Fruit fly (Drosophila melanogaster): ENCODE measurements around the gene CD98hc.
A peak's percentile ranks its signal among the peaks of the same experiment; 100 is the strongest.

CD98hc gene

DNA sequence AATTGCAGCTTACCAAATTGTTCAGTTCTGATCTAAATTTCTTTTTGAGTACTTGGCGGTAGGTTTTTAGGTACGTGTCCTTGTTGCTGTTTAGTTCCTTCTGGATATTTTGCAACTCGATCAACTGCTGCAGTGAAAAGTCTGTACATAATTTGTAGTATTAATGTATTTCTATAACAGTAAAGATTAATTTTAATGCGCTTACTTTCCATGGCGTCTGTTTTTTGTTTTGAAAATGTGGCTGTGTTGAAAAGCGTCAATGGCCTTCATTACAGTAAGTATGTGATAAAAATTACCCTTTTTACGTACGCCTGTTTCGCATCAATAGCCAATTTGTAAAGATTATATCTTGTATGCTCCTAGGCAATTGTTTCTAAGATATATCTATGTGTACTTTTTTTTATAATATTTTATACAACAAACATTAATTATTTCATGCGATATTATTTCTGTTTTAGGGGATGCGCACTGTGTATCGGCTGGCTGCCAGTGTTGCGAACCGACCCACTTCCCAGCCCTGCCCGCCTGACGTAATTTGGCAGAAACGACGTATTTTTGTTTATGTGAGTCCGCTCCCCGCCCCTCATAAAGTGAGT is 22.9 kb upstream of the CD98hc start, which contains the start of the genes Kmn2 and CG2698 (continued):
- TF ChIP-seq CG4328 (GFP tag; optimal IDR thresholded peaks at IDR 0.05): peak; percentile 93
- peak; percentile 96 for TF ChIP-seq Ada2b (GFP tag; IDR thresholded peaks at IDR 0.05)
- TF ChIP-seq lov (optimal IDR thresholded peaks at IDR 0.05): no peak
- peak; percentile 95 for TF ChIP-seq lov (GFP tag; IDR thresholded peaks at IDR 0.05)
- TF ChIP-seq insv (GFP tag; optimal IDR thresholded peaks at IDR 0.05): peak in 1 of 2 experiments; percentile 72
- TF ChIP-seq trem (tag; optimal IDR thresholded peaks at IDR 0.05): peak; percentile 91
- TF ChIP-seq CG7745 (tag; optimal IDR thresholded peaks at IDR 0.05): peak; percentile 22
- TF ChIP-seq repo (GFP tag; optimal IDR thresholded peaks at IDR 0.05): peak; percentile 67
- TF ChIP-seq CG18619 (GFP tag; optimal IDR thresholded peaks at IDR 0.05): peak; percentile 94
- TF ChIP-seq pfk (GFP tag; optimal IDR thresholded peaks at IDR 0.05): no peak

- TF ChIP-seq zen (tag; optimal IDR thresholded peaks at IDR 0.05) (peak; percentile 19), CG12391 (tag; optimal IDR thresholded peaks at IDR 0.05) (peak; percentile 20), CG16863 (GFP tag; optimal IDR thresholded peaks at IDR 0.05) (no peak), CG8281 (tag; optimal IDR thresholded peaks at IDR 0.05) (no peak), CG2120 (GFP tag; optimal IDR thresholded peaks at IDR 0.05) (peak; percentile 4), CG2712 (tag; optimal IDR thresholded peaks at IDR 0.05) (peak; percentile 44), lmd (GFP tag; IDR thresholded peaks at IDR 0.05) (no peak), CG18476 (GFP tag; optimal IDR thresholded peaks at IDR 0.05) (no peak), Hmr (GFP tag; optimal IDR thresholded peaks at IDR 0.05) (no peak), CkIIα-i1 (GFP tag; IDR thresholded peaks at IDR 0.05) (no peak), CG7357 (GFP tag; IDR thresholded peaks at IDR 0.05) (peak; percentile 88), CG7928 (GFP tag; optimal IDR thresholded peaks at IDR 0.05) (no peak), CG17361 (GFP tag; IDR thresholded peaks at IDR 0.05) (peak; percentile 56; the same call in 2 of the 3 replicates), CG17829 (tag; optimal IDR thresholded peaks at IDR 0.05) (peak; percentile 32), CG17328 (GFP tag; IDR thresholded peaks at IDR 0.05) (no peak), CG11093 (GFP tag; IDR thresholded peaks at IDR 0.05) (no peak), Lhr (GFP tag; optimal IDR thresholded peaks at IDR 0.05) (peak; percentile 70), CG1603 (tag; optimal IDR thresholded peaks at IDR 0.05) (peak; percentile 5), hkb (optimal IDR thresholded peaks at IDR 0.05) (no peak), hkb (GFP tag; IDR thresholded peaks at IDR 0.05) (no peak), CG3995 (GFP tag; optimal IDR thresholded peaks at IDR 0.05) (peak; percentile 37), CG12155 (GFP tag; optimal IDR thresholded peaks at IDR 0.05) (peak; percentile 2), Pdp1 (GFP tag; optimal IDR thresholded peaks at IDR 0.05) (peak in 1 of 2 experiments; percentile 99), CG7987 (GFP tag; optimal IDR thresholded peaks at IDR 0.05) (no peak), CG18262 (tag; optimal IDR thresholded peaks at IDR 0.05) (peak; percentile 7), phol (tag; optimal IDR thresholded peaks at IDR 0.05) (peak; percentile 54), dpn (GFP tag; optimal IDR thresholded peaks at IDR 0.05) (no peak), Hsf (GFP tag; optimal IDR thresholded peaks at IDR 0.05) (peak; percentile 9), CG7839 (tag; optimal IDR thresholded peaks at IDR 0.05) (peak; percentile 14), pzg (GFP tag; optimal IDR thresholded peaks at IDR 0.05) (peak; percentile 60), CG14710 (tag; optimal IDR thresholded peaks at IDR 0.05) (peak; percentile 61), MESR4 (GFP tag; optimal IDR thresholded peaks at IDR 0.05) (peak; percentile 52), CG30431 (GFP tag; optimal IDR thresholded peaks at IDR 0.05) (no peak), CG14441 (GFP tag; IDR thresholded peaks at IDR 0.05) (no peak), Ets97D (GFP tag; optimal IDR thresholded peaks at IDR 0.05) (no peak), Atf-2 (GFP tag; optimal IDR thresholded peaks at IDR 0.05) (no peak), ap (GFP tag; IDR thresholded peaks at IDR 0.05) (no peak), shn (GFP tag; optimal IDR thresholded peaks at IDR 0.05) (no peak), pho (GFP tag; optimal IDR thresholded peaks at IDR 0.05) (no peak)
These were observed 21.4 kb upstream of the CD98hc start, which contains the start of gene PIG-H for dm6 chr3R:7999530-8000116. Gene PIG-H (plus strand): TSS chr3R:7999832.
